Worm (Caenorhabditis elegans) whole organism, late embryonic: ENCODE data around the gene str-44.

ENCODE experiments used
- F13H6.1 ChIP-seq: sonication (generic microtip); optimal IDR thresholded peaks from 2 replicates; lab custom pipeline; 2016; ENCODE audit warnings: missing genetic modification characterization, missing compliant biosample characterization
- ama-1 ChIP-seq: fragments of 150-350 bp; optimal IDR thresholded peaks from 2 replicates; lab custom pipeline; 2014
- ceh-14 ChIP-seq: sonication (generic microtip); optimal IDR thresholded peaks from 2 replicates; lab custom pipeline; 2016; ENCODE audit warnings: missing genotype, missing genetic modification characterization, missing compliant biosample characterization
- ceh-9 ChIP-seq: sonication (generic microtip); optimal IDR thresholded peaks from 2 replicates; lab custom pipeline; 2016; ENCODE audit warnings: mild to moderate bottlenecking, missing genetic modification characterization, inconsistent platforms, missing compliant biosample characterization
- che-1 ChIP-seq: sonication (generic microtip); optimal IDR thresholded peaks from 2 replicates; lab custom pipeline; 2016; ENCODE audit warnings: mild to moderate bottlenecking, missing genetic modification characterization, missing compliant biosample characterization
- ets-4 ChIP-seq: sonication (generic microtip); optimal IDR thresholded peaks from 2 replicates; lab custom pipeline; 2016; ENCODE audit warnings: missing genetic modification characterization, missing compliant biosample characterization
- gmeb-2 ChIP-seq: sonication (generic microtip); optimal IDR thresholded peaks from 2 replicates; lab custom pipeline; 2016; ENCODE audit warnings: missing genetic modification characterization, inconsistent platforms, missing compliant biosample characterization
- hlh-30 ChIP-seq: sonication (generic microtip); optimal IDR thresholded peaks from 2 replicates; lab custom pipeline; 2017; ENCODE audit warnings: antibody characterized with exemption, missing genetic modification characterization, missing compliant biosample characterization; ENCODE audit not compliant: insufficient read depth
- nhr-11 ChIP-seq: fragments of 150-350 bp; optimal IDR thresholded peaks from 2 replicates; lab custom pipeline; 2014; ENCODE audit warnings: missing biosample characterization, missing genetic modification characterization
- pha-4 ChIP-seq: fragments of 150-350 bp; optimal IDR thresholded peaks from 2 replicates; lab custom pipeline; 2018; ENCODE audit warnings: missing biosample characterization, missing genetic modification reagents, missing genetic modification characterization
- pqm-1 ChIP-seq: sonication (generic microtip); optimal IDR thresholded peaks from 2 replicates; lab custom pipeline; 2016; ENCODE audit warnings: missing genetic modification characterization, missing compliant biosample characterization
- sox-4 ChIP-seq: sonication (generic microtip); optimal IDR thresholded peaks from 2 replicates; lab custom pipeline; 2017; ENCODE audit warnings: mild to moderate bottlenecking, missing genetic modification characterization, inconsistent platforms, missing compliant biosample characterization
- unc-55 ChIP-seq: sonication (generic microtip); optimal IDR thresholded peaks from 2 replicates; lab custom pipeline; 2017; ENCODE audit warnings: missing biosample characterization, missing genetic modification reagents, missing genetic modification characterization
- zip-5 ChIP-seq: sonication (generic microtip); optimal IDR thresholded peaks from 2 replicates; lab custom pipeline; 2016; ENCODE audit warnings: missing genetic modification characterization, missing compliant biosample characterization

ce11 chrIV:7131780-7132179, 45.2 kb upstream of the str-44 start, which contains the start of gene grsp-3:
- no peak for TF ChIP-seq ceh-14 (tag; lab: Kevin White, UChicago)
- no peak for TF ChIP-seq F13H6.1 (tag; lab: Kevin White, UChicago)
- TF ChIP-seq ama-1 (lab: Kevin White, UChicago), result no peak
- no peak for TF ChIP-seq pqm-1 (tag; lab: Kevin White, UChicago)
- no peak for TF ChIP-seq pha-4 (tag; lab: Kevin White, UChicago)
- no peak for TF ChIP-seq ceh-9 (tag; lab: Kevin White, UChicago)
- TF ChIP-seq sox-4, result no peak
- no peak for TF ChIP-seq gmeb-2 (tag; lab: Kevin White, UChicago)
- no peak for TF ChIP-seq ets-4 (tag; lab: Kevin White, UChicago)
- TF ChIP-seq hlh-30 (tag; lab: Kevin White, UChicago), result no peak
- TF ChIP-seq zip-5, result no peak
- TF ChIP-seq nhr-11 (tag; lab: Kevin White, UChicago), result no peak
- no peak for TF ChIP-seq che-1 (tag; lab: Kevin White, UChicago)
- TF ChIP-seq unc-55 (GFP tag; lab: Kevin White, UChicago), result no peak
